Worm (Caenorhabditis elegans): Measurements from ENCODE around the gene fbxa-72.

DNA sequence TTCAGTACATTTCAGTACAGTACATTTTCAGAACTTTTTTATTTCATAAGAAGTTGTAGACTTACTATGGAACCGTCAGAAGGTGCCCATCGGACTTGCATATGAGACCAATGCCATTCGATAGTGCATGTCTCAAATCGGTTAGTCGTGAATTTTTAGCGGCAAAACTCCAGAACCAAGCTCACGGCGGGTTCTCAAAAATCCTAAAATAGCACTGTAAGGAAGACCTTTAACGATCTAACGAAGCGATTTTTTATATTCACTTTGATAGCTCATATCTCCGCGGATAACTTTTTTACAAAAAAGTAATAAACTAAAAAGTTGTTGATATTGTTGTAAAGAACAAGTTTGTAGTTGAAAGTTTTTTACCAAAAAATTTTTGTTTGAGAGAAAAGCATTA is 2.3 kb downstream of the fbxa-72 start, which contains the start of gene sru-25:
- no peak for TF ChIP-seq ceh-22 (tag; optimal IDR thresholded peaks at IDR 0.05)
- no peak for TF ChIP-seq hlh-30 (tag; optimal IDR thresholded peaks at IDR 0.05; ENCODE audit: insufficient read depth)

All from whole organism, late embryonic.